Worm (Caenorhabditis elegans): Measurements from ENCODE around the gene clec-177.

ce11 chrIV:4981027-4981426 lies 5.3 kb upstream of the clec-177 start, which contains the start of gene srz-24:
- no peak for TF ChIP-seq ceh-82 (tag; optimal IDR thresholded peaks at IDR 0.05)
- no peak for TF ChIP-seq snpc-4 (tag; optimal IDR thresholded peaks at IDR 0.05)
- no peak for TF ChIP-seq jun-1 (tag; optimal IDR thresholded peaks at IDR 0.05)
- TF ChIP-seq T26A8.4 (GFP tag; IDR thresholded peaks at IDR 0.05) = no peak
- TF ChIP-seq ama-1 (optimal IDR thresholded peaks at IDR 0.05) = no peak
- TF ChIP-seq D1046.2 (GFP tag; IDR thresholded peaks at IDR 0.05) = no peak
- TF ChIP-seq nhr-25 (tag; optimal IDR thresholded peaks at IDR 0.05; ENCODE audit: borderline replicate concordance, insufficient read depth) = no peak
